Fruit fly (Drosophila melanogaster): Measurements from ENCODE around the gene CG31674.

Gene CG31674

dm6 chr2L:20822489-20823195, 8.4 kb upstream of the CG31674 start, which contains the start of gene CG9331:
TSS of gene CG9331 (plus strand) at chr2L:20822828.
- TF ChIP-seq fd96Ca (GFP tag; IDR thresholded peaks at IDR 0.05) (peak; percentile 36; the same call in 1 of the 3 replicates), EcR (GFP tag; optimal IDR thresholded peaks at IDR 0.05) (peak; percentile 70), CG17806 (tag; optimal IDR thresholded peaks at IDR 0.05) (no peak), CG15710 (tag; optimal IDR thresholded peaks at IDR 0.05) (no peak), Pif1A (GFP tag; optimal IDR thresholded peaks at IDR 0.05) (no peak), Pif1B (GFP tag; optimal IDR thresholded peaks at IDR 0.05) (no peak), CG14655 (GFP tag; optimal IDR thresholded peaks at IDR 0.05) (no peak), CG32121 (GFP tag; IDR thresholded peaks at IDR 0.05) (peak; percentile 75; the same call in 1 of the 2 replicates), CG8159 (tag; optimal IDR thresholded peaks at IDR 0.05) (no peak), CG4496 (GFP tag; IDR thresholded peaks at IDR 0.05) (peak; percentile 44; the same call in 1 of the 3 replicates), CG13204 (GFP tag; optimal IDR thresholded peaks at IDR 0.05) (peak; percentile 82), Ets98B (GFP tag; IDR thresholded peaks at IDR 0.05) (peak; percentile 57), CG10348 (GFP tag; IDR thresholded peaks at IDR 0.05) (no peak), CG9948 (tag; optimal IDR thresholded peaks at IDR 0.05) (no peak)

dm6 chr2L:20823196-20824105, 7.6 kb upstream of the CG31674 start:
- no peak for TF ChIP-seq CG10348 (GFP tag; IDR thresholded peaks at IDR 0.05)
- TF ChIP-seq Pif1A (GFP tag; optimal IDR thresholded peaks at IDR 0.05): peak; percentile 8
- TF ChIP-seq D1 (tag; optimal IDR thresholded peaks at IDR 0.05): no peak
- TF ChIP-seq Pif1B (GFP tag; optimal IDR thresholded peaks at IDR 0.05): peak; percentile 30
- TF ChIP-seq CG14655 (GFP tag; optimal IDR thresholded peaks at IDR 0.05): peak; percentile 45
- TF ChIP-seq EcR (GFP tag; optimal IDR thresholded peaks at IDR 0.05): peak; percentile 72
- TF ChIP-seq Ets98B (GFP tag; IDR thresholded peaks at IDR 0.05): peak; percentile 69; the same call in 1 of the 2 replicates
- TF ChIP-seq CG32121 (GFP tag; IDR thresholded peaks at IDR 0.05): peak; percentile 82
- TF ChIP-seq CG9948 (tag; optimal IDR thresholded peaks at IDR 0.05): peak; percentile 30
- peak; percentile 60 for TF ChIP-seq gl (tag; optimal IDR thresholded peaks at IDR 0.05)
- TF ChIP-seq CG8301 (tag; optimal IDR thresholded peaks at IDR 0.05): no peak
- TF ChIP-seq CG13204 (GFP tag; optimal IDR thresholded peaks at IDR 0.05): peak; percentile 94
- TF ChIP-seq rn (GFP tag; IDR thresholded peaks at IDR 0.05): no peak
- TF ChIP-seq CG34367 (tag; optimal IDR thresholded peaks at IDR 0.05): no peak
- peak; percentile 11; the same call in 2 of the 3 replicates for TF ChIP-seq fd96Ca (GFP tag; IDR thresholded peaks at IDR 0.05)
- 0 out of 2 replicates have a peak, but pooled peaks have one; percentile 15 for TF ChIP-seq CG12605 (GFP tag; IDR thresholded peaks at IDR 0.05)
- TF ChIP-seq CG8159 (tag; optimal IDR thresholded peaks at IDR 0.05): peak; percentile 26
- TF ChIP-seq CG17806 (tag; optimal IDR thresholded peaks at IDR 0.05): no peak
- 0 out of 3 replicates have a peak, but pooled peaks have one; percentile 65 for TF ChIP-seq CG4496 (GFP tag; IDR thresholded peaks at IDR 0.05)
- TF ChIP-seq Snoo (tag; optimal IDR thresholded peaks at IDR 0.05): peak; percentile 28
- TF ChIP-seq CG15710 (tag; optimal IDR thresholded peaks at IDR 0.05): no peak

dm6 chr2L:20824136-20824789, 6.8 kb upstream of the CG31674 start:
- peak; percentile 10; the same call in 1 of the 2 replicates for TF ChIP-seq CG32121 (GFP tag; IDR thresholded peaks at IDR 0.05)
- no peak for TF ChIP-seq CG14655 (GFP tag; optimal IDR thresholded peaks at IDR 0.05)

dm6 chr2L:20825265-20825664, 5.8 kb upstream of the CG31674 start:
- TF ChIP-seq gl (tag; optimal IDR thresholded peaks at IDR 0.05) (peak; percentile 16), Snoo (tag; optimal IDR thresholded peaks at IDR 0.05) (no peak), CG10348 (GFP tag; IDR thresholded peaks at IDR 0.05) (no peak), EcR (GFP tag; optimal IDR thresholded peaks at IDR 0.05) (peak; percentile 89), CG34367 (tag; optimal IDR thresholded peaks at IDR 0.05) (no peak), CG14655 (GFP tag; optimal IDR thresholded peaks at IDR 0.05) (no peak), CG17806 (tag; optimal IDR thresholded peaks at IDR 0.05) (no peak), fd96Ca (GFP tag; IDR thresholded peaks at IDR 0.05) (no peak), rn (GFP tag; IDR thresholded peaks at IDR 0.05) (no peak), CG8301 (tag; optimal IDR thresholded peaks at IDR 0.05) (no peak), Pif1B (GFP tag; optimal IDR thresholded peaks at IDR 0.05) (no peak), D1 (tag; optimal IDR thresholded peaks at IDR 0.05) (no peak), CG32121 (GFP tag; IDR thresholded peaks at IDR 0.05) (no peak), CG4496 (GFP tag; IDR thresholded peaks at IDR 0.05) (no peak), Ets98B (GFP tag; IDR thresholded peaks at IDR 0.05) (no peak; the same call in 1 of the 2 replicates), CG12605 (GFP tag; IDR thresholded peaks at IDR 0.05) (peak; percentile 57; the same call in 1 of the 2 replicates), Pif1A (GFP tag; optimal IDR thresholded peaks at IDR 0.05) (no peak), CG13204 (GFP tag; optimal IDR thresholded peaks at IDR 0.05) (peak; percentile 89), CG15710 (tag; optimal IDR thresholded peaks at IDR 0.05) (no peak), CG9948 (tag; optimal IDR thresholded peaks at IDR 0.05) (no peak), CG8159 (tag; optimal IDR thresholded peaks at IDR 0.05) (no peak)

dm6 chr2L:20826226-20826625, 4.8 kb upstream of the CG31674 start:
- TF ChIP-seq Pif1A (GFP tag; optimal IDR thresholded peaks at IDR 0.05) (no peak), CG8301 (tag; optimal IDR thresholded peaks at IDR 0.05) (no peak), EcR (GFP tag; optimal IDR thresholded peaks at IDR 0.05) (no peak), CG10348 (GFP tag; IDR thresholded peaks at IDR 0.05) (no peak), CG15710 (tag; optimal IDR thresholded peaks at IDR 0.05) (no peak), Pif1B (GFP tag; optimal IDR thresholded peaks at IDR 0.05) (no peak), CG13204 (GFP tag; optimal IDR thresholded peaks at IDR 0.05) (no peak)
